Fruit fly (Drosophila melanogaster): ENCODE measurements around the gene SdhD.

SdhD gene

dm6 chr3R:23781466-23781935 lies 21.1 kb upstream of the SdhD start, which contains the start of the genes Nup98-96 and mbc (continued):
- TF ChIP-seq jigr1 (GFP tag; IDR thresholded peaks at IDR 0.05) (peak; percentile 62; the same call in 1 of the 3 replicates), CG12155 (GFP tag; optimal IDR thresholded peaks at IDR 0.05) (peak; percentile 89), fu2 (GFP tag; optimal IDR thresholded peaks at IDR 0.05) (peak; percentile 93), CG3847 (GFP tag; IDR thresholded peaks at IDR 0.05) (peak; percentile 91), Hmr (GFP tag; optimal IDR thresholded peaks at IDR 0.05) (peak; percentile 81), CG9876 (GFP tag; optimal IDR thresholded peaks at IDR 0.05) (peak; percentile 91), Hey (tag; optimal IDR thresholded peaks at IDR 0.05) (peak; percentile 28), CG43689 (GFP tag; IDR thresholded peaks at IDR 0.05) (no peak), hkb (optimal IDR thresholded peaks at IDR 0.05) (peak; percentile 99), hkb (GFP tag; IDR thresholded peaks at IDR 0.05) (peak; percentile 61; the same call in 1 of the 2 replicates), yki (optimal IDR thresholded peaks at IDR 0.05) (no peak), CG6791 (GFP tag; IDR thresholded peaks at IDR 0.05; ENCODE audit: partially characterized antibody) (peak; percentile 59; the same call in 2 of the 3 replicates), da (GFP tag; optimal IDR thresholded peaks at IDR 0.05) (peak; percentile 77), CG9215 (GFP tag; IDR thresholded peaks at IDR 0.05) (peak; percentile 90), rib (GFP tag; IDR thresholded peaks at IDR 0.05) (peak; percentile 63), CG14014 (GFP tag; IDR thresholded peaks at IDR 0.05) (peak; percentile 86), MBD-R2 (GFP tag; IDR thresholded peaks at IDR 0.05) (peak; percentile 67; the same call in 1 of the 2 replicates), CG11504 (tag; optimal IDR thresholded peaks at IDR 0.05) (peak; percentile 85), CG4854 (GFP tag; optimal IDR thresholded peaks at IDR 0.05) (peak; percentile 78), pho (GFP tag; optimal IDR thresholded peaks at IDR 0.05) (peak; percentile 95), CG4707 (GFP tag; optimal IDR thresholded peaks at IDR 0.05) (peak; percentile 50), Dip2 (GFP tag; IDR thresholded peaks at IDR 0.05) (no peak), Side (GFP tag; optimal IDR thresholded peaks at IDR 0.05) (peak; percentile 89), PHDP (tag; optimal IDR thresholded peaks at IDR 0.05) (peak; percentile 80), lov (optimal IDR thresholded peaks at IDR 0.05) (no peak), lov (GFP tag; IDR thresholded peaks at IDR 0.05) (0 out of 3 replicates have a peak, but pooled peaks have one; percentile 66), CG6813 (GFP tag; optimal IDR thresholded peaks at IDR 0.05) (peak; percentile 60), CG10366 (GFP tag; IDR thresholded peaks at IDR 0.05) (peak; percentile 85), CG14441 (GFP tag; IDR thresholded peaks at IDR 0.05) (peak; percentile 92), chinmo (GFP tag; IDR thresholded peaks at IDR 0.05; ENCODE audit: partially characterized antibody) (peak; percentile 88; the same call in 2 of the 4 replicates), ftz-f1 (GFP tag; optimal IDR thresholded peaks at IDR 0.05) (peak; percentile 30), Ssrp (tag; optimal IDR thresholded peaks at IDR 0.05) (peak; percentile 84), sc (optimal IDR thresholded peaks at IDR 0.05) (no peak), sc (GFP tag; optimal IDR thresholded peaks at IDR 0.05) (peak; percentile 63), CG6765 (GFP tag; optimal IDR thresholded peaks at IDR 0.05) (peak; percentile 61), ems (GFP tag; optimal IDR thresholded peaks at IDR 0.05) (peak; percentile 83), Awh (GFP tag; IDR thresholded peaks at IDR 0.05) (0 out of 2 replicates have a peak, but pooled peaks have one; percentile 17), fru (optimal IDR thresholded peaks at IDR 0.05) (no peak), fd102C (GFP tag; optimal IDR thresholded peaks at IDR 0.05) (peak; percentile 10), B-H2 (GFP tag; optimal IDR thresholded peaks at IDR 0.05) (peak; percentile 54), ro (GFP tag; IDR thresholded peaks at IDR 0.05) (no peak), ac (GFP tag; optimal IDR thresholded peaks at IDR 0.05) (no peak), Bdp1 (GFP tag; optimal IDR thresholded peaks at IDR 0.05) (peak; percentile 79), CG7987 (GFP tag; optimal IDR thresholded peaks at IDR 0.05) (peak; percentile 75), CG11696 (GFP tag; IDR thresholded peaks at IDR 0.05) (no peak; the same call in 1 of the 2 replicates), CG33213 (GFP tag; optimal IDR thresholded peaks at IDR 0.05) (peak; percentile 91), lmd (GFP tag; IDR thresholded peaks at IDR 0.05) (peak; percentile 90), CG9817 (tag; optimal IDR thresholded peaks at IDR 0.05) (peak; percentile 90), pum (GFP tag; optimal IDR thresholded peaks at IDR 0.05) (peak; percentile 95), CG15514 (GFP tag; optimal IDR thresholded peaks at IDR 0.05) (peak; percentile 84), disco-r (GFP tag; optimal IDR thresholded peaks at IDR 0.05) (peak; percentile 72), CG17359 (tag; optimal IDR thresholded peaks at IDR 0.05) (peak; percentile 73)

Measured in whole organism, embryonic.